Worm (Caenorhabditis elegans) whole organism, L1 larva: ENCODE data around the gene R05H10.1.

Experiments
- F16B12.6 ChIP-seq: fragments of 150-350 bp; optimal IDR thresholded peaks from 2 replicates; lab custom pipeline; 2014; ENCODE audit warnings: missing biosample characterization, missing genetic modification characterization
- Y116A8C.19 ChIP-seq: sonication (generic microtip); optimal IDR thresholded peaks from 2 replicates; lab custom pipeline; 2016; ENCODE audit warnings: missing compliant biosample characterization, missing genetic modification characterization, borderline replicate concordance
- alr-1 ChIP-seq: fragments of 200-800 bp; sonication (Bioruptor generic); optimal IDR thresholded peaks from 2 replicates; lab custom pipeline; 2018; ENCODE audit warnings: borderline replicate concordance, mild to moderate bottlenecking, missing genetic modification characterization, missing compliant biosample characterization
- ceh-8 ChIP-seq: fragments of 200-800 bp; sonication (Bioruptor generic); optimal IDR thresholded peaks from 2 replicates; lab custom pipeline; 2018; ENCODE audit warnings: mild to moderate bottlenecking, missing genetic modification characterization, moderate library complexity, missing compliant biosample characterization
- ceh-82 ChIP-seq, 3 experiments: fragments of 150-350 bp in 1 of 3; sonication (generic microtip) in 2 of 3; optimal IDR thresholded peaks; 2 replicates each; lab custom pipeline; 2014 to 2017; ENCODE audit warnings: missing biosample characterization in 3 of 3, missing genetic modification characterization in 3 of 3
- ceh-90 ChIP-seq: sonication (generic microtip); optimal IDR thresholded peaks from 2 replicates; lab custom pipeline; 2016; ENCODE audit warnings: missing genetic modification characterization, missing compliant biosample characterization
- dpl-1 ChIP-seq, 3 experiments: fragments of 150-350 bp in 2 of 3; sonication (generic microtip) in 1 of 3; optimal IDR thresholded peaks; 2 replicates each; lab custom pipeline; 2014 to 2017; ENCODE audit warnings: missing biosample characterization in 3 of 3, missing genetic modification characterization in 3 of 3, missing genetic modification reagents in 3 of 3
- dsc-1 ChIP-seq: sonication (generic microtip); optimal IDR thresholded peaks from 2 replicates; lab custom pipeline; 2016; ENCODE audit warnings: mild to moderate bottlenecking, missing genetic modification characterization, missing compliant biosample characterization
- efl-1 ChIP-seq, 4 experiments: fragments of 150-350 bp; optimal IDR thresholded peaks in 3 of 4; peaks in 1 of 4; 1 replicate in 1 of 4; 2 replicates in 3 of 4; lab custom pipeline; 2014; ENCODE audit warnings: missing biosample characterization in 2 of 4, missing genetic modification characterization in 2 of 4, missing genetic modification reagents in 2 of 4
- egl-13 ChIP-seq: sonication (generic microtip); optimal IDR thresholded peaks from 2 replicates; lab custom pipeline; 2016; ENCODE audit warnings: missing genotype, missing genetic modification reagents, missing genetic modification characterization, missing compliant biosample characterization
- elt-2 ChIP-seq: sonication (generic microtip); optimal IDR thresholded peaks from 2 replicates; lab custom pipeline; 2016; ENCODE audit warnings: missing genetic modification characterization, mild to moderate bottlenecking, inconsistent platforms, missing compliant biosample characterization, missing genetic modification reagents
- ets-5 ChIP-seq: fragments of 200-800 bp; sonication (Bioruptor generic); IDR thresholded peaks from 2 replicates; pipeline ENCODE4 v1.3.6; 2022; ENCODE audit warnings: missing genetic modification characterization, missing compliant biosample characterization
- fkh-10 ChIP-seq: sonication (generic microtip); optimal IDR thresholded peaks from 2 replicates; lab custom pipeline; 2017; ENCODE audit warnings: missing biosample characterization, missing genetic modification reagents, missing genetic modification characterization
- fkh-8 ChIP-seq: sonication (generic microtip); optimal IDR thresholded peaks from 2 replicates; lab custom pipeline; 2016; ENCODE audit warnings: mild to moderate bottlenecking, missing genetic modification characterization, missing compliant biosample characterization
- fos-1 ChIP-seq: fragments of 150-350 bp; optimal IDR thresholded peaks from 2 replicates; lab custom pipeline; 2014; ENCODE audit warnings: missing biosample characterization, missing genetic modification characterization
- jun-1 ChIP-seq: fragments of 150-350 bp; optimal IDR thresholded peaks from 2 replicates; lab custom pipeline; 2014; ENCODE audit warnings: missing biosample characterization, missing genetic modification reagents, missing genetic modification characterization
- lin-14 ChIP-seq: fragments of 200-800 bp; sonication (Bioruptor generic); optimal IDR thresholded peaks from 2 replicates; lab custom pipeline; 2018; ENCODE audit warnings: mild to moderate bottlenecking, missing genetic modification characterization, moderate library complexity, missing compliant biosample characterization
- lin-15B ChIP-seq: fragments of 150-350 bp; sonication (generic microtip); optimal IDR thresholded peaks from 3 replicates; lab custom pipeline; 2014; ENCODE audit warnings: missing biosample characterization, missing genetic modification characterization
- lin-35 ChIP-seq, 2 experiments: fragments of 150-350 bp; optimal IDR thresholded peaks; 2 replicates each; lab custom pipeline; 2014; ENCODE audit warnings: missing biosample characterization in 2 of 2, missing genetic modification characterization in 2 of 2, missing genetic modification reagents in 2 of 2
- lir-3 ChIP-seq: sonication (generic microtip); optimal IDR thresholded peaks from 2 replicates; lab custom pipeline; 2016; ENCODE audit warnings: mild to moderate bottlenecking, missing genetic modification characterization, moderate library complexity, missing compliant biosample characterization; ENCODE audit not compliant: poor library complexity
- lsy-2 ChIP-seq, 2 experiments: fragments of 150-350 bp; optimal IDR thresholded peaks; 2 replicates each; lab custom pipeline; 2014; ENCODE audit warnings: missing biosample characterization in 2 of 2, missing genetic modification characterization in 2 of 2
- mab-9 ChIP-seq: fragments of 200-800 bp; sonication (Bioruptor generic); IDR thresholded peaks from 2 replicates; pipeline ENCODE4 v1.3.6; 2022; ENCODE audit warnings: missing genetic modification reagents, missing genetic modification characterization, missing compliant biosample characterization
- mdl-1 ChIP-seq, 2 experiments: fragments of 150-350 bp; optimal IDR thresholded peaks; 2 replicates each; lab custom pipeline; 2014 to 2017; ENCODE audit warnings: missing biosample characterization in 2 of 2, missing genetic modification characterization in 2 of 2, inconsistent platforms in 1 of 2
- mef-2 ChIP-seq: fragments of 150-350 bp; optimal IDR thresholded peaks from 2 replicates; lab custom pipeline; 2014; ENCODE audit warnings: missing biosample characterization, missing genetic modification characterization
- nhr-20 ChIP-seq: sonication (generic microtip); optimal IDR thresholded peaks from 2 replicates; lab custom pipeline; 2016; ENCODE audit warnings: mild to moderate bottlenecking, missing genetic modification characterization, missing compliant biosample characterization
- nhr-237 ChIP-seq: fragments of 150-350 bp; optimal IDR thresholded peaks from 2 replicates; lab custom pipeline; 2014; ENCODE audit warnings: missing biosample characterization, missing genetic modification characterization
- nhr-28 ChIP-seq: fragments of 150-350 bp; optimal IDR thresholded peaks from 2 replicates; lab custom pipeline; 2014; ENCODE audit warnings: missing biosample characterization, missing genetic modification characterization
- nhr-47 ChIP-seq: sonication (generic microtip); optimal IDR thresholded peaks from 2 replicates; lab custom pipeline; 2016; ENCODE audit warnings: mild to moderate bottlenecking, missing genetic modification characterization, moderate library complexity, missing compliant biosample characterization
- nhr-71 ChIP-seq: sonication (generic microtip); optimal IDR thresholded peaks from 2 replicates; lab custom pipeline; 2016; ENCODE audit warnings: mild to moderate bottlenecking, missing genetic modification characterization, moderate library complexity, missing compliant biosample characterization
- nhr-77 ChIP-seq: fragments of 150-350 bp; optimal IDR thresholded peaks from 2 replicates; lab custom pipeline; 2014; ENCODE audit warnings: missing biosample characterization, missing genetic modification characterization
- nhr-85 ChIP-seq: sonication (generic microtip); peaks from one replicate; lab custom pipeline; 2016; ENCODE audit warnings: missing genetic modification characterization, inconsistent platforms, missing compliant biosample characterization
- nhr-90 ChIP-seq: sonication (generic microtip); optimal IDR thresholded peaks from 2 replicates; lab custom pipeline; 2016; ENCODE audit warnings: mild to moderate bottlenecking, missing genetic modification characterization, missing compliant biosample characterization; ENCODE audit not compliant: poor library complexity
- pag-3 ChIP-seq: sonication (generic microtip); optimal IDR thresholded peaks from 2 replicates; lab custom pipeline; 2017; ENCODE audit warnings: missing genetic modification characterization, mild to moderate bottlenecking, missing compliant biosample characterization, antibody characterized with exemption, borderline replicate concordance; ENCODE audit not compliant: insufficient read depth
- skn-1 ChIP-seq: fragments of 150-350 bp; optimal IDR thresholded peaks from 2 replicates; lab custom pipeline; 2014; ENCODE audit warnings: missing biosample characterization, missing genetic modification characterization
- snpc-4 ChIP-seq: fragments of 150-350 bp; optimal IDR thresholded peaks from 2 replicates; lab custom pipeline; 2014; ENCODE audit warnings: missing biosample characterization, missing genetic modification characterization
- snu-23 ChIP-seq: sonication (generic microtip); optimal IDR thresholded peaks from 2 replicates; lab custom pipeline; 2016; ENCODE audit warnings: missing genetic modification characterization, missing compliant biosample characterization
- sptf-1 ChIP-seq: fragments of 150-350 bp; optimal IDR thresholded peaks from 2 replicates; lab custom pipeline; 2014; ENCODE audit warnings: missing biosample characterization, missing genetic modification characterization
- sup-37 ChIP-seq: fragments of 200-800 bp; sonication (Bioruptor generic); optimal IDR thresholded peaks from 2 replicates; lab custom pipeline; 2018; ENCODE audit warnings: mild to moderate bottlenecking, missing genetic modification characterization, missing compliant biosample characterization
- swsn-7 ChIP-seq: sonication (generic microtip); optimal IDR thresholded peaks from 2 replicates; lab custom pipeline; 2016; ENCODE audit warnings: missing genetic modification characterization, missing compliant biosample characterization
- tbx-2 ChIP-seq: sonication (generic microtip); optimal IDR thresholded peaks from 2 replicates; lab custom pipeline; 2016; ENCODE audit warnings: missing genetic modification characterization, missing compliant biosample characterization
- tlp-1 ChIP-seq: fragments of 150-350 bp; optimal IDR thresholded peaks from 2 replicates; lab custom pipeline; 2014; ENCODE audit warnings: missing biosample characterization, missing genetic modification characterization
- unc-130 ChIP-seq: fragments of 150-350 bp; optimal IDR thresholded peaks from 2 replicates; lab custom pipeline; 2017; ENCODE audit warnings: missing biosample characterization, missing genetic modification characterization, inconsistent platforms
- unc-86 ChIP-seq: sonication (generic microtip); optimal IDR thresholded peaks from 2 replicates; lab custom pipeline; 2016; ENCODE audit warnings: missing genetic modification characterization, missing compliant biosample characterization
- vab-15 ChIP-seq: sonication (generic microtip); optimal IDR thresholded peaks from 2 replicates; lab custom pipeline; 2017; ENCODE audit warnings: missing genotype, mild to moderate bottlenecking, missing genetic modification characterization, missing compliant biosample characterization
- xbp-1 ChIP-seq: sonication (generic microtip); optimal IDR thresholded peaks from 2 replicates; lab custom pipeline; 2016; ENCODE audit warnings: missing genetic modification characterization, missing compliant biosample characterization

The R05H10.1 gene

ce11 chrII:14810609-14811008 is 41.0 kb upstream of the R05H10.1 start:
- TF ChIP-seq lin-14 (peak; percentile 81), egl-13 (tag; lab: Kevin White, UChicago) (peak; percentile 61), alr-1 (no peak), fkh-10 (peak; percentile 58), nhr-47 (peak; percentile 33), mdl-1 (tag; optimal IDR thresholded peaks at IDR 0.05; lab: Kevin White, UChicago) (peak in 1 of 2 experiments; percentile 42), lin-15B (tag; lab: Kevin White, UChicago) (no peak), snpc-4 (tag; lab: Kevin White, UChicago) (peak; percentile 26), unc-86 (tag; lab: Kevin White, UChicago) (peak; percentile 7), tbx-2 (tag; lab: Kevin White, UChicago) (peak; percentile 9), sup-37 (no peak), xbp-1 (tag; lab: Kevin White, UChicago) (no peak), pag-3 (no peak), nhr-77 (tag; lab: Kevin White, UChicago) (peak; percentile 71), lsy-2 (tag; optimal IDR thresholded peaks at IDR 0.05; lab: Kevin White, UChicago) (peak in 1 of 2 experiments; percentile 36), ceh-82 (tag; optimal IDR thresholded peaks at IDR 0.05; lab: Kevin White, UChicago) (peak in 1 of 3 experiments; percentile 43), efl-1 (optimal IDR thresholded peaks at IDR 0.05; lab: Kevin White, UChicago) (peak; percentile 42 to 45), efl-1 (GFP tag; optimal IDR thresholded peaks at IDR 0.05 in 1 of 2; lab: Kevin White, UChicago) (peak; percentile 27 to 35), dpl-1 (GFP tag; optimal IDR thresholded peaks at IDR 0.05; lab: Kevin White, UChicago) (peak in 1 of 3 experiments; percentile 62), fkh-8 (tag; lab: Kevin White, UChicago) (peak; percentile 27), swsn-7 (tag; lab: Kevin White, UChicago) (peak; percentile 38), vab-15 (tag; lab: Kevin White, UChicago) (no peak), nhr-71 (tag; lab: Kevin White, UChicago) (peak; percentile 33)

DNA sequence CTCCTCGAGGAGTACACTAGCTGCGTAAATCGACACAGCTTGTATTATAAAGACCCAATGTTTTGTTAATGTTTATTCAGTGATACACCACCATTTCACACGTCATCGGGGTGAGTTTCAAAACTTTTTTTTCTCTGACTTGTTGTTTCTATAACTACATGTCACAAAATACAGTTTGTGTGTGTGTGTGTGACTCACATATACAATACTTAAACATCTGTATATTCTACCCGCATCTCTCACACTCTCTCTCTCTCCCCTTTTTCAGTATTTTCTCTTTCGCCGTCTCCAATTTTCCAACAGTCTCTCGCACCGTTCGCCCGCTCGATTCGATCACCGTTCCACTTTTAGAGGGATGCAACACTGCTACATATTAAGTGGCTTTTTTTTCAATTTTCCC is 40.1 kb upstream of the R05H10.1 start:
- TF ChIP-seq sptf-1 (tag; lab: Kevin White, UChicago) (no peak), nhr-20 (tag; lab: Kevin White, UChicago) (no peak), nhr-90 (tag; lab: Kevin White, UChicago) (no peak), lin-35 (GFP tag; optimal IDR thresholded peaks at IDR 0.05; lab: Kevin White, UChicago) (peak in 1 of 2 experiments; percentile 27), egl-13 (tag; lab: Kevin White, UChicago) (no peak), nhr-85 (tag; lab: Kevin White, UChicago) (no peak), ets-5 (GFP tag; lab: Robert Waterston, UW) (no peak), tlp-1 (no peak), unc-130 (no peak), elt-2 (peak; percentile 7), nhr-28 (tag; lab: Kevin White, UChicago) (no peak), alr-1 (no peak), fos-1 (no peak), nhr-71 (tag; lab: Kevin White, UChicago) (no peak), lin-15B (tag; lab: Kevin White, UChicago) (no peak), mab-9 (GFP tag; lab: Robert Waterston, UW) (no peak), lin-14 (peak; percentile 44), jun-1 (tag; lab: Kevin White, UChicago) (peak; percentile 23), mdl-1 (tag; optimal IDR thresholded peaks at IDR 0.05; lab: Kevin White, UChicago) (no peak)
- TF ChIP-seq, all 84 proteins: peak for 4

DNA sequence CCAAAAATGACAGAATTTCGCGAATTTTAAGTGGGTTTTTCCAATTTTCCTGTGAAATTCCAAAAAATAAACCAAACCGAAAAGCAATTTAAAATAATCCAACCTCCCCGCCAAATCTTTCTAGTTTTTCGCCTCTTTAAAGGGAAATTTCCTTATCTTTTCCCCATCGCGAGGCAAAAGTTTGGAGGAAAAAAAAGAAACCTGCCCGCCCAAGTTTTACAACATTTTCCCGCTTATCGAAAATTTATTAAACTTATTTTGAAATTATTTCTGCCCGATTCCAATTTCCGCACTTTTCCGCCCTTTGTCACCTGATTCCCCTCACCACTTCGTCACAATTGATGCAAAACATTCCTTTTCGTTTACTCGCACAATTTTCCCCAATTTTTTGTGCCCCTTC is 39.4 kb upstream of the R05H10.1 start, which contains the start of gene osta-3:
osta-3 (plus strand) TSS at position 301 of the 400 bp plus-strand sequence.
- TF ChIP-seq efl-1 (optimal IDR thresholded peaks at IDR 0.05; lab: Kevin White, UChicago) (no peak), efl-1 (GFP tag; optimal IDR thresholded peaks at IDR 0.05 in 1 of 2; lab: Kevin White, UChicago) (peak in 1 of 2 experiments; percentile 21), sptf-1 (tag; lab: Kevin White, UChicago) (no peak), lin-14 (peak; percentile 11), nhr-77 (tag; lab: Kevin White, UChicago) (peak; percentile 3)

- TF ChIP-seq nhr-77 (tag; lab: Kevin White, UChicago): no peak
- TF ChIP-seq mef-2 (tag; lab: Kevin White, UChicago): no peak
- no peak for TF ChIP-seq nhr-237 (tag; lab: Kevin White, UChicago)
- no peak for TF ChIP-seq mab-9 (GFP tag; lab: Robert Waterston, UW)
- TF ChIP-seq lir-3 (tag; lab: Kevin White, UChicago): no peak
- no peak for TF ChIP-seq ceh-82 (tag; optimal IDR thresholded peaks at IDR 0.05; lab: Kevin White, UChicago)
- no peak for TF ChIP-seq F16B12.6 (tag; lab: Kevin White, UChicago)
- TF ChIP-seq fos-1: no peak
- no peak for TF ChIP-seq Y116A8C.19 (tag; lab: Kevin White, UChicago)
- TF ChIP-seq ceh-90 (tag; lab: Kevin White, UChicago): no peak
- no peak for TF ChIP-seq fkh-10
- TF ChIP-seq ceh-8: no peak
- no peak for TF ChIP-seq snu-23 (GFP tag; lab: Kevin White, UChicago)
- peak; percentile 19 for TF ChIP-seq nhr-20 (tag; lab: Kevin White, UChicago)
- TF ChIP-seq tlp-1: no peak
- no peak for TF ChIP-seq skn-1 (tag; lab: Kevin White, UChicago)
- no peak for TF ChIP-seq dsc-1 (tag; lab: Kevin White, UChicago)
Observed at ce11 chrII:14812661-14813060, 39.0 kb upstream of the R05H10.1 start.
